Worm (Caenorhabditis elegans) whole organism, midembryonic: Measurements from ENCODE around the gene yju-2.

Source experiments
- klf-2 ChIP-seq: fragments of 200-800 bp; sonication (Bioruptor generic); conservative IDR thresholded peaks from 2 replicates; pipeline ENCODE4 v1.3.6; 2022; ENCODE audit warnings: missing genetic modification reagents, missing genetic modification characterization, missing compliant biosample characterization
- ref-1 ChIP-seq: fragments of 200-800 bp; sonication (Bioruptor generic); conservative IDR thresholded peaks from 2 replicates; pipeline ENCODE4 v1.3.6; 2022; ENCODE audit warnings: missing genetic modification reagents, missing genetic modification characterization, missing compliant biosample characterization
- tab-1 ChIP-seq: fragments of 200-800 bp; sonication (Bioruptor generic); IDR thresholded peaks from 2 replicates; pipeline ENCODE4 v1.3.6; 2022; ENCODE audit warnings: missing genetic modification characterization, missing compliant biosample characterization

DNA sequence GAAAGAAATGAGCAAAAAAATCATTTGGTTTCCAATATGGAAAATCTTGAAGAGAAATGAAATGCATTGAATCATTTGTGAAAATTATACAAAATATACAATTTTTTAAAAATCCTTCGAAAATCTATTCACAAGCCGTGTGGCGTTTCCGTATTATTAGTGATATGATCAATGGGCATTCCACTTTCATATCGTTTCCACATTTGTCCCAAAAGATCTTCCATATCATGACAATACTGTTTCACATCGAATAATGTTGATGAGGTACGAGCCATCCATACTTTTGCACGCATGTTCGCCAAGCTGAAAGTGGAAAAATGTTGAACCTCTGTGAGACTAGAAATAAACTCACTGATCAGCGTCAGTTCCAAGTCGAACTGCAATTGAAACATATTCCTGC lies 37.8 kb upstream of the yju-2 start:
- TF ChIP-seq tab-1 (GFP tag; lab: Robert Waterston, UW), result no peak
- no peak for TF ChIP-seq klf-2 (GFP tag; lab: Robert Waterston, UW)
- no peak for TF ChIP-seq ref-1 (GFP tag; lab: Robert Waterston, UW)
